Worm (Caenorhabditis elegans): Measurements from ENCODE around the gene Y56A3A.28.
"Not testable (repeated sequence)": the region's sequence is repeated elsewhere in the genome, so short reads cannot be mapped to it uniquely, and the experiment has no call there.

DNA sequence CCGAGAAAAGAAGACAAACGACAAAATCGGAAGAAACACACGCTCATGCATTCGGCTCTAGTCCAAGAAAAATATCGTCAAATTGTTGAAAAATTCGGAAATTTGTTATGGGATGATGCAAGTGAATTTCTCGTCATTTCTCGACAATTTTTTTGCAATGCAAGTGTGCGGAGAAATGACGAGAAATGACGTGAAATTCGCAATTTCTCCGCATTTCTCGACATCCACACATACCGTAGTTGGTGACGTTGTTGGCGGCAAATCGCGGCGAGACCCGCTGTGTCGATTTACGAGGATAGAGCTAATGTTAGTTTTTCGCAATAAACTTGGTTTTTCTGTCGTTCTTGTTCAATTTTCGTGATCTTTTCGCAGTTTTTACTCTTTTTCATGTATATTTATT, 31.9 kb downstream of the Y56A3A.28 start:
- not testable (repeated sequence) for TF ChIP-seq pha-4 (tag; optimal IDR thresholded peaks at IDR 0.05); ceh-40 (GFP tag; IDR thresholded peaks at IDR 0.05); ceh-79 (tag; optimal IDR thresholded peaks at IDR 0.05); rcor-1 (GFP tag; IDR thresholded peaks at IDR 0.05); B0035.1 (tag; optimal IDR thresholded peaks at IDR 0.05); lag-1 (GFP tag; IDR thresholded peaks at IDR 0.05); unc-62 (GFP tag; optimal IDR thresholded peaks at IDR 0.05); nhr-27 (tag; optimal IDR thresholded peaks at IDR 0.05); snpc-4 (GFP tag; optimal IDR thresholded peaks at IDR 0.05); snpc-4 (tag; optimal IDR thresholded peaks at IDR 0.05); nhr-90 (tag; optimal IDR thresholded peaks at IDR 0.05); ztf-22 (GFP tag; optimal IDR thresholded peaks at IDR 0.05)

Measured in whole organism, young adult.